Worm (Caenorhabditis elegans) whole organism, early embryonic: ENCODE measurements around the gene Y43F8B.2.

Experiments used
- B0310.2 ChIP-seq: sonication (generic microtip); optimal IDR thresholded peaks from 2 replicates; lab custom pipeline; 2016; ENCODE audit warnings: mild to moderate bottlenecking, missing genetic modification characterization, missing compliant biosample characterization
- F13C5.2 ChIP-seq: sonication (generic microtip); optimal IDR thresholded peaks from 2 replicates; lab custom pipeline; 2017; ENCODE audit warnings: mild to moderate bottlenecking, missing genetic modification characterization, inconsistent platforms, missing compliant biosample characterization
- aly-1 ChIP-seq: sonication (generic microtip); optimal IDR thresholded peaks from 2 replicates; lab custom pipeline; 2016; ENCODE audit warnings: missing genetic modification characterization, missing compliant biosample characterization
- ama-1 ChIP-seq: fragments of 150-350 bp; optimal IDR thresholded peaks from 2 replicates; lab custom pipeline; 2014
- ceh-13 ChIP-seq: fragments of 200-800 bp; sonication (Bioruptor generic); optimal IDR thresholded peaks from 2 replicates; lab custom pipeline; 2018; ENCODE audit warnings: mild to moderate bottlenecking, missing genetic modification characterization, missing compliant biosample characterization
- ceh-36 ChIP-seq: sonication (generic microtip); optimal IDR thresholded peaks from 2 replicates; lab custom pipeline; 2016; ENCODE audit warnings: missing genetic modification characterization, inconsistent platforms, missing compliant biosample characterization
- ets-7 ChIP-seq: sonication (generic microtip); optimal IDR thresholded peaks from 2 replicates; lab custom pipeline; 2016; ENCODE audit warnings: missing genotype, missing genetic modification characterization, missing compliant biosample characterization
- flt-1 ChIP-seq: fragments of 200-800 bp; sonication (Bioruptor generic); IDR thresholded peaks from 2 replicates; pipeline ENCODE4 v1.3.6; 2022; ENCODE audit warnings: missing genetic modification characterization, missing compliant biosample characterization
- hmbx-1 ChIP-seq: sonication (generic microtip); optimal IDR thresholded peaks from 2 replicates; lab custom pipeline; 2016; ENCODE audit warnings: mild to moderate bottlenecking, missing genetic modification characterization, missing compliant biosample characterization
- hmg-4 ChIP-seq: fragments of 200-800 bp; sonication (Bioruptor generic); optimal IDR thresholded peaks from 2 replicates; lab custom pipeline; 2018; ENCODE audit warnings: mild to moderate bottlenecking, missing genetic modification characterization, missing compliant biosample characterization
- hnd-1 ChIP-seq: sonication (generic microtip); optimal IDR thresholded peaks from 2 replicates; lab custom pipeline; 2016; ENCODE audit warnings: missing genetic modification characterization, missing compliant biosample characterization
- pes-1 ChIP-seq: fragments of 200-800 bp; sonication (Bioruptor generic); IDR thresholded peaks from 2 replicates; pipeline ENCODE4 v1.3.6; 2022; ENCODE audit warnings: missing genetic modification reagents, missing genetic modification characterization, missing compliant biosample characterization
- scrt-1 ChIP-seq: fragments of 200-800 bp; sonication (Bioruptor generic); IDR thresholded peaks from 2 replicates; pipeline ENCODE4 v1.3.6; 2022; ENCODE audit warnings: missing genetic modification characterization, missing compliant biosample characterization
- sea-1 ChIP-seq: fragments of 200-800 bp; sonication (Bioruptor generic); conservative IDR thresholded peaks from 2 replicates; pipeline ENCODE4 v1.3.6; 2022; ENCODE audit warnings: missing genetic modification characterization, missing compliant biosample characterization
- tbx-11 ChIP-seq: fragments of 200-800 bp; sonication (Bioruptor generic); IDR thresholded peaks from 2 replicates; pipeline ENCODE4 v1.3.6; 2022; ENCODE audit warnings: missing genetic modification characterization, missing compliant biosample characterization
- tbx-37 ChIP-seq: fragments of 200-800 bp; sonication (Bioruptor generic); conservative IDR thresholded peaks from 2 replicates; pipeline ENCODE4 v1.3.6; 2022; ENCODE audit warnings: missing genetic modification reagents, missing genetic modification characterization, missing compliant biosample characterization
- tra-4 ChIP-seq: sonication (generic microtip); optimal IDR thresholded peaks from 2 replicates; lab custom pipeline; 2017; ENCODE audit warnings: missing genetic modification characterization, missing compliant biosample characterization

The Y43F8B.2 gene

DNA sequence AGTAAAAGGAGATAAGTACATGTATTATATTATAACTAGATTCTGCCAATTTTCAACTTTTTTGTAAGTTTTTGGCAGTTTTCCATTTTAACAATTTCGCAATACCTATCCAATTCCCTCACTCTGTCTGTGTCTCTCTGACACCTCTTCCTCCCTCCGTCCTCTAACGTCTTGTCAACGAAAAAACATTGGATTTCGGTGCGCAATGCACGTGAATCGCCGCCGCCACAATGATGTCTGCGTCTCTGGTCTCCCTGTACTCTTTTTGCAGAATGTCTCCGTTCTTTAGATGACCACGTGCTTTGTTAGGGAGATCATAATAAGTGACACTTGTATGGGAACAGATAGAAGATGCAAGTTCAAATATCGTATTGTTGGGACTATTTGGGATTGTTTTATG is 3.7 kb downstream of the Y43F8B.2 start:
- TF ChIP-seq aly-1 (tag; lab: Kevin White, UChicago) (no peak), hmg-4 (peak; percentile 42), flt-1 (no peak), tbx-37 (no peak), ama-1 (no peak)

DNA sequence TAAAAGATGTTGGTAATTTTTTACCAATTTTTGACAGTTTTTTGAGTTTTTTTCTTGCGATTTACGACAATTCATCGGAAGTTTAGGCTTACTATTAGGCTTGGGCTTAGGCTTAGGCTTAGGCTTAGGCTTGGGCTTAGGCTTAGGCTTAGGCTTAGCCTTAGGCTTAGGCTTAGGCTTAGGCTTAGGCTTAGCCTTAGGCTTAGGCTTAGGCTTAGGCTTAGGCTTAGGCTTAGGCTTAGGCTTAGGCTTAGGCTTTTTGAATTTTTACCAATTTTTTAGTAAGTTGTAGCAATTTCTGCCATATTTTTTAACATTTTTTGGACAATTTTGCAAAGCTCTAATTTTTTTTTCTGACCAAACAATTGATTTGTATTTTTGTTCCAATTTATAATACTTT is 4.4 kb downstream of the Y43F8B.2 start:
- TF ChIP-seq ceh-36 (tag; lab: Kevin White, UChicago): peak; percentile 70

DNA sequence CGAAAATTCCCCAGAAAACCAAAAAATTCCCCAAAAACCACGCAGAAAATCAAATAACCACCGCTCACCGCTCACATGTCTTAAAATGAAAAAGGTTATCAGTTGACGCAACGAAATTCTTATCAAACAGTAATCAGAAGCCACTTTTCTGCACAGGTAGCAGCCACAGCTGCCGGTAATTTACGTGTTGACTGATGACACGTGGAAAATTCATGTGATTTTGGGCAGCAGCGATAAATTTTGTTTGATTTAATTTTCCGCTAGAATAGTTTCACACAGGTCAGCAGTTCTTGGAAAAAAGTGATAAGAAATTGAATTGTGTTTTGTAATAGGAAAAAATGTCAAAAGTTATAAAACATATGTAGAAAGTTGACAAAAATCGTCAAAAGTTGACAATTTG is 5.3 kb downstream of the Y43F8B.2 start:
- no peak for TF ChIP-seq aly-1 (tag; lab: Kevin White, UChicago)
- TF ChIP-seq scrt-1 (GFP tag; lab: Robert Waterston, UW): no peak
- no peak for TF ChIP-seq sea-1 (GFP tag; lab: Robert Waterston, UW)
- TF ChIP-seq hnd-1: no peak
- TF ChIP-seq tbx-37: no peak
- no peak for TF ChIP-seq tra-4
- TF ChIP-seq F13C5.2 (tag; lab: Kevin White, UChicago): no peak

DNA sequence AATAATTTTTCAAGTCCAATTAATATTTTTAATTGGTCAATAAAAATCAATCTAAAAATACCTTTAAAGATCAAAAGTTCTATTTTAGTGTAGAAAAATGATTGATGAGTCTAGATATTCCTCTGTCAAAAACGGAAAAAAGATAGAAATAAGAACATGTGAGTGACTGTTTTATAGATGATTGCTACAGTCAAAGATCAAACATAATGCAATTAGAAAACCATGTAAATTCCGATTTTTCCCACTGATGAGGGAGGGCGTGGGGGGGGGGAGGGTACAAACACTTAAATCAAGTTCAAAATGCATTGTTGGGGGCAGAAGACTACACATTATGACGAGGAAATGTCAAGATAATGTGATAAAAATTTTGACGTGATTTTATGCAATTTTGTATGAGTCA is 6.7 kb downstream of the Y43F8B.2 start:
- TF ChIP-seq tra-4 (no peak), F13C5.2 (tag; lab: Kevin White, UChicago) (no peak), B0310.2 (tag; lab: Kevin White, UChicago) (no peak), aly-1 (tag; lab: Kevin White, UChicago) (no peak), hnd-1 (no peak), hmbx-1 (tag; lab: Kevin White, UChicago) (no peak), ceh-36 (tag; lab: Kevin White, UChicago) (no peak), pes-1 (GFP tag; lab: Robert Waterston, UW) (no peak), sea-1 (GFP tag; lab: Robert Waterston, UW) (no peak), flt-1 (no peak), tbx-37 (no peak), hmg-4 (no peak), ama-1 (no peak), scrt-1 (GFP tag; lab: Robert Waterston, UW) (no peak), ets-7 (tag; lab: Kevin White, UChicago) (no peak), ceh-13 (GFP tag; lab: Kevin White, UChicago) (no peak), tbx-11 (GFP tag; lab: Robert Waterston, UW) (no peak)

DNA sequence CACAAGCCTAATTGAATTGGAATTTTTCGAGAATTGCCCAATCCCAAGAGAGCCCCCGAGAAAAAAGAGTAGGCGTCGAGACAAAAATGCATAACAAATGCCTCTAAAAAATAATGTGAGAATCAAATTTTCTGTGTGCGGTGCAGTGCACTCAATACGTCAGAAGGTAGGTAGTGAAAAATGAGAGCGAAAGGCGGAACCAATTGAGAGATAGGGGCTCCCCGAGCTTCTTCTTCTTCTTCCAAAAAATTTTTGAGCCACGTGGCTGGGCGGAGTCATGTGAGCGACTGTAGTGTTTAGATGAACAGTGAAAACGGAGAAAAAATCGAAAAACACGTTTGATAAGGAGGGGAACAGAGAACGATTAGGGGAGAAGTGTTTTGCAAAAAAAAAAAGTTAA is 8.3 kb downstream of the Y43F8B.2 start:
- TF ChIP-seq tbx-37 (no peak), tbx-11 (GFP tag; lab: Robert Waterston, UW) (no peak), scrt-1 (GFP tag; lab: Robert Waterston, UW) (no peak), ceh-13 (GFP tag; lab: Kevin White, UChicago) (no peak), ama-1 (no peak), ceh-36 (tag; lab: Kevin White, UChicago) (no peak), tra-4 (no peak), pes-1 (GFP tag; lab: Robert Waterston, UW) (no peak), hnd-1 (no peak), flt-1 (no peak), hmg-4 (no peak), B0310.2 (tag; lab: Kevin White, UChicago) (no peak), hmbx-1 (tag; lab: Kevin White, UChicago) (no peak), aly-1 (tag; lab: Kevin White, UChicago) (no peak)

DNA sequence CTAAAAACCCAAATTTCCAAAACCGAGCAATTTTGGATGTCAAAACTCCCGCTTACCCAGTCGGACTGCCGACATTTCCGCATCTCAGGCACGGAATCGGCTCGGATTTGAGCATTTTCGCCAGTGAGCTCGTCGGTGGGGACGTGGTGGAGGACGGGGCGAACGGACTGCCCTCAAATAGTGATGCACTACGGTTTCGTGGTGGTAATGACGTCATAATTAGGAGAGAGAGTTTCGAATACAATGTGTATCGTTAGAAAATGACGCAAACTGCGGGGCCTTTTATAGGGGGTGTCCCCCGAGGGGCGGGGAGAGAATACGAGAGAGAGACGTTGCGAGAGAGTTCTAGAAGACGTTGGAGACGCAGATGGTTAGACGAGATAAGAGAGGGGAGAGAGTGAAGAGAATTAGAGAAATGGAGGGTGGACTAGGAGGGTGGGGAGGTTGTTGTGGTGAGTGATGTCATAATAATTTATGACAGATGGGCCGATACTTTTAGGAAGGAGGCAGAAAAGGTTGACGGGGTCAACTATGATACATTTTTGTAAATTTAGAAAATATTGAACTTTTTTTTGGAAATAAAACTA is 10.3 kb downstream of the Y43F8B.2 start:
- TF ChIP-seq hmbx-1 (tag; lab: Kevin White, UChicago) (peak; percentile 61), pes-1 (GFP tag; lab: Robert Waterston, UW) (peak; percentile 61; the same call in 1 of the 2 replicates), tbx-11 (GFP tag; lab: Robert Waterston, UW) (peak; percentile 70), aly-1 (tag; lab: Kevin White, UChicago) (no peak), ets-7 (tag; lab: Kevin White, UChicago) (no peak), ama-1 (peak; percentile 99), tra-4 (no peak), ceh-36 (tag; lab: Kevin White, UChicago) (peak; percentile 68), scrt-1 (GFP tag; lab: Robert Waterston, UW) (peak; percentile 62; the same call in 1 of the 2 replicates), flt-1 (no peak; the same call in 1 of the 2 replicates), tbx-37 (no peak), hmg-4 (peak; percentile 95), ceh-13 (GFP tag; lab: Kevin White, UChicago) (peak; percentile 52), F13C5.2 (tag; lab: Kevin White, UChicago) (peak; percentile 62), hnd-1 (peak; percentile 30), B0310.2 (tag; lab: Kevin White, UChicago) (peak; percentile 60), sea-1 (GFP tag; lab: Robert Waterston, UW) (peak; percentile 85)

DNA sequence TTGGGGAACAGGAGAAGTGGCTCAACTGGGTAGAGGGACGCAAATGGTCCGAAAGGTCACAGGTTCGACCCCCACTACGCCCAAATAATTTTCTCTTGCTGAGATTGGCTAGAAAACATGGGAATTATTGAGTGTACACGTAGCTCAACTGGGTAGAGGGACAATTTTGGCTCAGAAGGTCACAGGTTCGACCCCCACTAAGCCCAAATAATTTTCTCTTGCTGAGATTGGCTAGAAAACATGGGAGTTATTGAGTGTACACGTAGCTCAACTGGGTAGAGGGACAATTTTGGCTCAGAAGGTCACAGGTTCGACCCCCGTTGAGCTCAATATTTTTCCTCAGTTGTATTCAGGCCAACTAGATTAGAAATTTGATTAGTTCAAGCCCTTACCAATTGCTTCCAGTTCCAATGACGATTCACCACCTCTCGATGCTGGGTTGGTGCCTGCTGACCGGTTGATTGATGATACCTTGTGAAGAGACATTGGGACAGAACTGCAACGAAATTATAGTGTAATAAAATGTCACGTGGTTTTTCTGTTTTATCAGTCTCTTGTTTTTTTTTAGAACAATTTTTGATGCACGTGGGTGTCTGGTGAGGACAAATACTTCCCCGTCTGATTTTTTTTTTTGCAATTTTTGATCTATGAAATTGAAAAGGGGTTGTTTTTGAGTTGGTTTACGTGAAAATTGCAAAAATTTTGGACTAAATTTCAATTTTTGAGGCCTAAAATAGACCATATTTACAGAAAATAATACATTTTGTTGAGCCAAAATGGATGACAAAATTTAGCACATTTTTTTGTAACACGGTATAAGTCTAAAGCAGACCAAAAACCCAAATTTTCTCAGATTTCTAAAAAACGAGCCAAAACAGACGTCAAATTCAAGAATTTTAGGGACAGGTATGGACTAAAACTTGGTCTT is 11.3 kb downstream of the Y43F8B.2 start:
- TF ChIP-seq pes-1 (GFP tag; lab: Robert Waterston, UW) (peak; percentile 44; the same call in 1 of the 2 replicates), sea-1 (GFP tag; lab: Robert Waterston, UW) (peak; percentile 51; the same call in 1 of the 2 replicates), F13C5.2 (tag; lab: Kevin White, UChicago) (no peak), flt-1 (0 out of 2 replicates have a peak, but pooled peaks have one; percentile 25), ceh-13 (GFP tag; lab: Kevin White, UChicago) (no peak)
